Worm (Caenorhabditis elegans) whole organism, L3 larva: Measurements from ENCODE around the gene C29F7.2.

Experiments
- elt-3 ChIP-seq, 3 experiments: fragments of 150-350 bp in 1 of 3; sonication (generic microtip) in 2 of 3; optimal IDR thresholded peaks; 2 replicates in 2 of 3; 4 replicates in 1 of 3; lab custom pipeline; 2014 to 2017; ENCODE audit warnings: missing biosample characterization in 3 of 3, missing genetic modification characterization in 3 of 3
- lin-39 ChIP-seq: fragments of 150-350 bp; optimal IDR thresholded peaks from 2 replicates; lab custom pipeline; 2018; ENCODE audit warnings: missing biosample characterization, missing genetic modification reagents, missing genetic modification characterization
- mdl-1 ChIP-seq: fragments of 150-350 bp; optimal IDR thresholded peaks from 2 replicates; lab custom pipeline; 2014; ENCODE audit warnings: missing biosample characterization, missing genetic modification characterization
- nfya-1 ChIP-seq: sonication (generic microtip); optimal IDR thresholded peaks from 2 replicates; lab custom pipeline; 2017; ENCODE audit warnings: missing genetic modification characterization, mild to moderate bottlenecking, missing compliant biosample characterization, antibody characterized with exemption, moderate library complexity; ENCODE audit not compliant: insufficient read depth
- nhr-11 ChIP-seq: fragments of 150-350 bp; optimal IDR thresholded peaks from 2 replicates; lab custom pipeline; 2014; ENCODE audit warnings: missing biosample characterization, missing genetic modification characterization
- nhr-12 ChIP-seq: fragments of 150-350 bp; optimal IDR thresholded peaks from 2 replicates; lab custom pipeline; 2014; ENCODE audit warnings: missing biosample characterization, missing genetic modification characterization
- nhr-23 ChIP-seq: fragments of 150-350 bp; optimal IDR thresholded peaks from 2 replicates; lab custom pipeline; 2014; ENCODE audit warnings: missing biosample characterization, missing genetic modification reagents, missing genetic modification characterization
- pqm-1 ChIP-seq: fragments of 150-350 bp; optimal IDR thresholded peaks from 2 replicates; lab custom pipeline; 2017; ENCODE audit warnings: missing biosample characterization, missing genetic modification characterization, inconsistent platforms
- skn-1 ChIP-seq: fragments of 150-350 bp; optimal IDR thresholded peaks from 2 replicates; lab custom pipeline; 2014; ENCODE audit warnings: missing biosample characterization, missing genetic modification characterization

DNA sequence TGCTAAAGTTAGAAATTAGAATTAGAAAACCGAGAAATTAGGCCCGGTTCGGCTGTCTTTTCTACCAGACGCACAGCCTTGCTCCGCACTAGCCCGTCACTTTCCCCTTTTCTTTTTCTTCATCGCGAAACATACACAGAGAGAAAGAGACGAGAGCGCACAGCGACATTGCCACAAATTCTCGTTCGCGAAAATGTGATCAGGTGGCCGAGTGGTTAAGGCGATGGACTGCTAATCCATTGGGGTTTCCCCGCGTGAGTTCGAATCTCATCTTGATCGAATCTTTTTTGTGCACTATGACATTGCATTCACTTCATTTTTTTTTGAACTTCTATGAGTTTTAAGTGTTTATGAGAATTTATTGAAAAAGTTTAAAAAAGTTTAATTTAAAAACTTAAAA is 26.6 kb downstream of the C29F7.2 start:
- TF ChIP-seq skn-1 (peak; percentile 15), lin-39 (peak; percentile 33), mdl-1 (tag; lab: Kevin White, UChicago) (no peak), nhr-23 (tag; lab: Kevin White, UChicago) (peak; percentile 27), elt-3 (tag; optimal IDR thresholded peaks at IDR 0.05; lab: Kevin White, UChicago) (no peak), nfya-1 (no peak), nhr-11 (no peak), nhr-12 (tag; lab: Kevin White, UChicago) (no peak), pqm-1 (tag; lab: Kevin White, UChicago) (no peak)
